Fruit fly (Drosophila melanogaster) S2 (cell line): Measurements from ENCODE around the gene Glyat.

Experiments used
- CG8478 ChIP-seq: fragments of >200 bp; optimal IDR thresholded peaks from 2 replicates; lab custom pipeline; 2018
- CTCF ChIP-seq, 2 experiments: fragments of >200 bp; optimal IDR thresholded peaks; 2 replicates each; lab custom pipeline; 2018

The Glyat gene

DNA sequence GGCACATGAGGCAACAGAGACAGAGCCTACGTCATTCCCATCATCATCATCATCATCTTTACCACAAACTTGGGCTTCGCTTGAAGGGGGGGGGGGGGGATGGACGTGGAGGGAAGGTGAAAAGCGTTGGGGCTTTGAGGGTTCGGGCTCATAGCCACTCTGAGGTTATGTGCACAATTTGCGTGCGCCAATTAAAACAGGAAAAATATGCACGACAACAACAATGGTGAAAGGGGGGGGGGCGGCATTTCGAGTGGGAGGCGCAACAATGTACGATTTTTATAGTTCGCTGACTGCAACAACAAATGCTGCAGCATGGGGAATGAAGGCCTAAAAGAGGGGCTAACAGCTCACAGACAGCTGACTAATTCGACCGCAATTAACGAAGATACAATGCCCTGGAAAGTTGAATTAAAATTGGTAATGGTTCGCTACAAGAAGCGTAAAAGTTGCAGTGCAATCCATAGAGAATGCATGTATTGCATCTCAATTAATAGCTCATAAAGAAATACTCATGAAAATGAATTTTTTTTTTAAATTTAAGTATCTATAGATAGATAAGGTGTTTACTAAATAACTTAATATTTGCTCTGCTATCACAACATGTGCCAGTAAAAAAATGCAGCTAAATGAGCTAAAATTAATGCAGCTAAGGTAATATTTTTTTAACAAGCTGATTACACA is 43.4 kb downstream of the Glyat start:
- TF ChIP-seq CTCF (optimal IDR thresholded peaks at IDR 0.05; lab: Kevin White, UChicago), result no peak
- TF ChIP-seq CG8478 (lab: Kevin White, UChicago), result no peak

DNA sequence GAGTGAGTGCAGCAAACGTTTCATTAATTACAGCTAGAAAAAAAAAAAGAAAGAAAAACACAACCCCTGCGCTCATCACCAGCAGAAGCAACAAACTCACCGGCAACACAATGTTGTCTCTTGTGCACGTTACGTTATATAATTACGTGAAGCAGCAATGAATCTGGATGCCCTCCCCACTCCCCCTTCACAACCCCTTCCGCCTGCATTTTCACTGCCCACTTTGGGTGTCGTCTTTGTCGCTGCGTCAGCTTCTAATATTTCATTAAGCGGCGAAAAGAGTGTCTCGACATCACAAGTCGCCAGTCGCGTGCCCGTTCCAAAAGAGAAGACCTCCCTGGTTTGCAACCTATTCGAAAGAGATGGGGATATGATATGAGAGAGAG is 44.0 kb downstream of the Glyat start:
- TF ChIP-seq CG8478 (lab: Kevin White, UChicago), result no peak
- no peak for TF ChIP-seq CTCF (optimal IDR thresholded peaks at IDR 0.05; lab: Kevin White, UChicago)

DNA sequence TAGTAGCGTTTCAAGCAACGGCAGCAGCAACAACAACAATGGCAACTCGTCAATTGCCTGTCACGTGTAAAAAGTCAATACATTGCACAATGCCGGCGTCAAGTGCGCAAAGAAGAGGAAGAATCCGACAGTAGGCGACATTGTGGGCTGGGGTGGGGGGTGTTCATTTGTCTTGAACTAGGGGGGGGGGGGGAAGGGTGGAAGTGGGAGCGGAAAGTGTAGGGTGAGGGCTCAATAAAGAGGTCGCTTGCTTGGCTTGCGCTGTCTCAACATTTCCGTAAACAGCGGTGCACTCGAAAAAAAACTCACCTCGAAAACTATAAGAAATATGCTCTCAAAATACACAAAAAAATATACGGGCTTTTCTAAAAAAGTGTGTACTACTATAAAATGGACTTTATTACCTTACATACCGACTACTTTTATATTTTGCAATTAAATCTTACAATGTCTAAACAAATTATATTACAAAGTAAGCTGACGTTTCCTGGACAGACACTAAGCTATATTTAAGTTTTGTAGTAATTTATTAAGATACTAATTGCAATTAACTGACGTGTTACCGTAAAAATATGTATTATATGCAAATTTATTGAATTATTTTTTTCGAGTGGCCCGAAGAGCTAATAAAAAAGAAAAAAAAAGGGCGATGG is 44.5 kb downstream of the Glyat start:
- TF ChIP-seq CG8478 (lab: Kevin White, UChicago) (no peak), CTCF (optimal IDR thresholded peaks at IDR 0.05; lab: Kevin White, UChicago) (no peak)

DNA sequence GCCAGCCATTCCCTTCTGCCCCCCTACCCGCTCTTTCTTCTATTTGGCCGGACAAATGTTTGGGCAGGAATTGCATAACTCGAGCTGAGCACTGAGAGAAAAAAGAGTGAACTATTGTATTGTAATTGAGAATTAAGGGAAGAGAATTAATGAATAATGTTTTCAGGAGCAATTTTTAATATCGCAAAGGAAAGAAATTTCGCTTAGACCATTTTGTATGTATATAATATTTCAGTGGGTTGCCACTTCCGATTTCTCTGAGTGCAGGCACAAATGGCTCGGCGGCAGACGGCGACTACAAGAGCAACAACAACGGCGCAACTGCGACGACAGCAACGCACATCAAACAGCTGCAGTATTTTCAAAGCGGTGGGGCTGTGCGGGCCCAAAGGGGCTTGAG is 45.8 kb downstream of the Glyat start:
- TF ChIP-seq CG8478 (lab: Kevin White, UChicago) (no peak), CTCF (optimal IDR thresholded peaks at IDR 0.05; lab: Kevin White, UChicago) (no peak)

DNA sequence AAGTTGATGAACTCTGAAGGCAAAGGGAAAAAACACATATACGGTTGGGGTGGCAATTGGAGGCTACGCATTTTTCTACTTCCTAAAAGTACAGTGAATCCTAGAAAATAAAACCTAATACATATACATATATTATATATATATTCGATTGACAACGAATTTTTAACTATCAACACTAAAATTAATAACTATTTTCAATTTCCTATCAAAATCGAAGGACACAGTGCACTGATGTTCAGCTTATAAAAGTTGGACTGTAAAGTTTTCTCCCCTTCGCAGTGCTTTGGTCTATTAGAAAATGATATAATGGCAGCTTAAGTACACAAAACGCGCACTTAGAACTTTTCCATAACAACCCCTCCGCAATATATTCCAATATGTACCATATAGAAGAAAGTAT is 47.6 kb downstream of the Glyat start:
- no peak for TF ChIP-seq CG8478 (lab: Kevin White, UChicago)
- TF ChIP-seq CTCF (optimal IDR thresholded peaks at IDR 0.05; lab: Kevin White, UChicago), result no peak

DNA sequence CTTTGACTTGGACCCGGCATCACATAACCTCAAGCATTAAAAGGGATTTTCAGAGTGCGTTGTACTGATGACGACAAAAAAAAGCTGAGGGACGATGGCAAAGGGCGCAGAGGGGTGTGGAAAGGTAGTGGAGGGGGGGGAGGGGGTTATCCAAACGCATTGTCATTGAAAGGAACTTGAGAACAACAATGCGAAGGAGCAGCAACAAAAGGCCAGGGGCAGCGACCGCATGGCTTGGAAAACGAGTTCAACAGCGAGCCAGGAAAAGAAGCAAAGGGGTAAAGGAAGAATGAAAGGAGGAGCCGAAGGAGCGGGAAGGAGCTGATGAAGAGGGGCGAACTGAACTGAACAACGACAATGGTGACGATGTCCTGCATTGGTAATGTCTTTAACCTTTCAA is 48.2 kb downstream of the Glyat start:
- TF ChIP-seq CG8478 (lab: Kevin White, UChicago) (no peak), CTCF (optimal IDR thresholded peaks at IDR 0.05; lab: Kevin White, UChicago) (no peak)

DNA sequence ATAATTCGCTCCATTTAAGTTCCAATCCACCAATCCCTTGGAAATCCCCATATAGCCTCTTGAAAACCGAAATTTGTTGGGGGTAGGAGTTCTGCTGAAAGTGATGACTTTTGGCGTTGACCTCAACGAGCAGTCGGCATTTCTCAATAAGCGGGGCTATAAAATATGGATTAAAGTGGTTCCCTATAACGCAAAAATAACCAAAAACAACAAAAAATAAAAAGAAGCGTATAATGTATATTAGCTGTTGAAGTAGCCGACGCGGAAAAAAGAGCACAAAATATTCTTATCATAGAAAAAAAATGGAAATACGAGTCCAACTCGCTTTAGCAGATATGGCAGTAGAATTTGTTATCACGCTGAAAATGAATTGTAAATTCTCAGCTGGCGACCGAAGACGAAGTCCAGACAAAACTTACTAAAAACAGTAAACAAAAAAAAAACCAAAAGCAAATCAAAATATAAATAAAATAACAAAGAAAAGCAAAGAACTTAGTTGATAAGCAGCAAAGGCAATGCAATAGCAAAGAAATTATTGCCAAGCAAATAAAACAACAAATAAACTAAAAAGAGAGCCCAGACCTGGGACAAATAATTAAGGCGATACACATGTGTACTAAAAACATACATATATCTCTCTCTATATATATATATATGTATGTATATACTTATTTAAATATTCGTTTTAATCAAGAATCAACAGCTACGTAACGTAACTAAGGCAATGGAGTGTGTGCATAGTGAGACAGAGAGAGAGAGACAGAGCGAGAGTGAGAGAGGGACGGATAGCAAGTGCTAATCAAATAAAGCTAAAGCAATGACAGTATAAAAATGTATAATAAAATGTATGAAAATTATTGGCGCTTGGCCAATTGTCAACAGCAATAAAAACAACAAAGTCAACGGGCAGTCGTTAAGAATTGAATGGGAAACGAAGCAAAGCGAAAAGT is 49.6 kb downstream of the Glyat start:
- no peak for TF ChIP-seq CTCF (optimal IDR thresholded peaks at IDR 0.05; lab: Kevin White, UChicago)
- TF ChIP-seq CG8478 (lab: Kevin White, UChicago), result no peak
